Worm (Caenorhabditis elegans) whole organism, mixed stage, embryonic: ENCODE measurements around the gene T20B12.5.

Source experiments
- M03D4.4 ChIP-seq: sonication (generic microtip); optimal IDR thresholded peaks from 2 replicates; lab custom pipeline; 2017; ENCODE audit warnings: mild to moderate bottlenecking, missing genetic modification characterization, missing compliant biosample characterization
- bed-3 ChIP-seq: fragments of 200-800 bp; sonication (Bioruptor generic); optimal IDR thresholded peaks from 3 replicates; lab custom pipeline; 2018; ENCODE audit warnings: mild to moderate bottlenecking, missing genetic modification characterization, moderate library complexity, missing compliant biosample characterization
- blmp-1 ChIP-seq: fragments of 150-350 bp; optimal IDR thresholded peaks from 2 replicates; lab custom pipeline; 2014; ENCODE audit warnings: missing biosample characterization, missing genetic modification characterization
- ceh-39 ChIP-seq: fragments of 150-350 bp; optimal IDR thresholded peaks from 2 replicates; lab custom pipeline; 2014; ENCODE audit warnings: missing biosample characterization, missing genetic modification characterization
- ceh-43 ChIP-seq: fragments of 200-800 bp; sonication (Bioruptor generic); optimal IDR thresholded peaks from 2 replicates; lab custom pipeline; 2018; ENCODE audit warnings: mild to moderate bottlenecking, missing genetic modification characterization, moderate library complexity, missing compliant biosample characterization
- ceh-83 ChIP-seq: fragments of 200-800 bp; sonication (Bioruptor generic); optimal IDR thresholded peaks from 2 replicates; lab custom pipeline; 2018; ENCODE audit warnings: mild to moderate bottlenecking, missing genetic modification characterization, missing compliant biosample characterization
- ces-1 ChIP-seq: fragments of 150-350 bp; optimal IDR thresholded peaks from 2 replicates; lab custom pipeline; 2014; ENCODE audit warnings: missing biosample characterization, missing genetic modification reagents, missing genetic modification characterization
- cnd-1 ChIP-seq: fragments of 200-800 bp; sonication (Bioruptor generic); optimal IDR thresholded peaks from 2 replicates; lab custom pipeline; 2018; ENCODE audit warnings: mild to moderate bottlenecking, missing genetic modification characterization, missing compliant biosample characterization
- drap-1 ChIP-seq: fragments of 200-800 bp; sonication (Bioruptor generic); optimal IDR thresholded peaks from 3 replicates; lab custom pipeline; 2018; ENCODE audit warnings: mild to moderate bottlenecking, missing genetic modification characterization, missing compliant biosample characterization
- elt-1 ChIP-seq: sonication (generic microtip); optimal IDR thresholded peaks from 2 replicates; lab custom pipeline; 2017; ENCODE audit warnings: missing genetic modification characterization, mild to moderate bottlenecking, missing compliant biosample characterization, antibody characterized with exemption, moderate library complexity, borderline replicate concordance; ENCODE audit not compliant: insufficient read depth
- elt-3 ChIP-seq: fragments of 150-350 bp; optimal IDR thresholded peaks from 2 replicates; lab custom pipeline; 2014; ENCODE audit warnings: missing biosample characterization, missing genetic modification characterization
- flh-1 ChIP-seq: fragments of 200-800 bp; sonication (Bioruptor generic); optimal IDR thresholded peaks from 2 replicates; lab custom pipeline; 2018; ENCODE audit warnings: mild to moderate bottlenecking, missing genetic modification characterization, moderate library complexity, missing compliant biosample characterization
- ham-2 ChIP-seq: fragments of 200-800 bp; sonication (Bioruptor generic); optimal IDR thresholded peaks from 2 replicates; lab custom pipeline; 2018; ENCODE audit warnings: mild to moderate bottlenecking, missing genetic modification characterization, missing compliant biosample characterization
- hlh-1 ChIP-seq: fragments of 150-350 bp; optimal IDR thresholded peaks from 2 replicates; lab custom pipeline; 2014; ENCODE audit warnings: missing biosample characterization, missing genetic modification reagents, missing genetic modification characterization
- lin-13 ChIP-seq: fragments of 150-350 bp; optimal IDR thresholded peaks from 2 replicates; lab custom pipeline; 2014; ENCODE audit warnings: missing biosample characterization, missing genetic modification characterization
- lin-32 ChIP-seq: fragments of 200-800 bp; sonication (Bioruptor generic); optimal IDR thresholded peaks from 2 replicates; lab custom pipeline; 2018; ENCODE audit warnings: mild to moderate bottlenecking, missing genetic modification characterization, missing compliant biosample characterization
- lsy-2 ChIP-seq: fragments of 150-350 bp; optimal IDR thresholded peaks from 2 replicates; lab custom pipeline; 2014; ENCODE audit warnings: missing biosample characterization, missing genetic modification characterization
- mab-5 ChIP-seq: fragments of 150-350 bp; optimal IDR thresholded peaks from 2 replicates; lab custom pipeline; 2014; ENCODE audit warnings: missing biosample characterization, missing genetic modification characterization
- mep-1 ChIP-seq: fragments of 150-350 bp; optimal IDR thresholded peaks from 2 replicates; lab custom pipeline; 2017; ENCODE audit warnings: missing biosample characterization, missing genetic modification reagents, missing genetic modification characterization, inconsistent platforms
- mls-2 ChIP-seq: sonication (generic microtip); optimal IDR thresholded peaks from 2 replicates; lab custom pipeline; 2016; ENCODE audit warnings: mild to moderate bottlenecking, missing genetic modification characterization, moderate library complexity, missing compliant biosample characterization
- nhr-12 ChIP-seq: fragments of 150-350 bp; optimal IDR thresholded peaks from 2 replicates; lab custom pipeline; 2014; ENCODE audit warnings: missing biosample characterization, missing genetic modification characterization
- nhr-2 ChIP-seq: fragments of 150-350 bp; optimal IDR thresholded peaks from 2 replicates; lab custom pipeline; 2014; ENCODE audit warnings: missing biosample characterization, missing genetic modification characterization
- nhr-237 ChIP-seq: fragments of 150-350 bp; optimal IDR thresholded peaks from 2 replicates; lab custom pipeline; 2014; ENCODE audit warnings: missing biosample characterization, missing genetic modification characterization
- nhr-28 ChIP-seq: fragments of 150-350 bp; optimal IDR thresholded peaks from 2 replicates; lab custom pipeline; 2014; ENCODE audit warnings: missing biosample characterization, missing genetic modification characterization
- nhr-76 ChIP-seq: sonication (generic microtip); optimal IDR thresholded peaks from 2 replicates; lab custom pipeline; 2017; ENCODE audit warnings: missing biosample characterization, missing genetic modification characterization
- pha-4 ChIP-seq: fragments of 150-350 bp; optimal IDR thresholded peaks from 2 replicates; lab custom pipeline; 2018; ENCODE audit warnings: missing biosample characterization, missing genetic modification reagents, missing genetic modification characterization
- sem-2 ChIP-seq: fragments of 200-800 bp; sonication (Bioruptor generic); optimal IDR thresholded peaks from 2 replicates; lab custom pipeline; 2018; ENCODE audit warnings: mild to moderate bottlenecking, missing genetic modification characterization, missing compliant biosample characterization
- snpc-4 ChIP-seq: fragments of 150-350 bp; optimal IDR thresholded peaks from 2 replicates; lab custom pipeline; 2014; ENCODE audit warnings: missing biosample characterization, missing genetic modification characterization
- sptf-1 ChIP-seq: sonication (generic microtip); optimal IDR thresholded peaks from 2 replicates; lab custom pipeline; 2017; ENCODE audit warnings: mild to moderate bottlenecking, missing genetic modification characterization, moderate library complexity, missing compliant biosample characterization
- tbx-8 ChIP-seq: fragments of 200-800 bp; sonication (Bioruptor generic); optimal IDR thresholded peaks from 2 replicates; lab custom pipeline; 2018; ENCODE audit warnings: mild to moderate bottlenecking, missing genetic modification characterization, moderate library complexity, missing compliant biosample characterization
- unc-120 ChIP-seq: sonication (generic microtip); optimal IDR thresholded peaks from 2 replicates; lab custom pipeline; 2017; ENCODE audit warnings: missing genetic modification characterization, missing compliant biosample characterization; ENCODE audit not compliant: poor library complexity, severe bottlenecking
- unc-39 ChIP-seq: fragments of 150-350 bp; optimal IDR thresholded peaks from 2 replicates; lab custom pipeline; 2014; ENCODE audit warnings: missing biosample characterization, missing genetic modification characterization
- unc-62 ChIP-seq: fragments of 150-350 bp; optimal IDR thresholded peaks from 2 replicates; lab custom pipeline; 2014; ENCODE audit warnings: missing biosample characterization, missing genetic modification reagents, missing genetic modification characterization
- zip-8 ChIP-seq: fragments of 150-350 bp; optimal IDR thresholded peaks from 2 replicates; lab custom pipeline; 2014; ENCODE audit warnings: missing biosample characterization, missing genetic modification characterization
- ztf-11 ChIP-seq: fragments of 150-350 bp; optimal IDR thresholded peaks from 2 replicates; lab custom pipeline; 2014; ENCODE audit warnings: missing biosample characterization, missing genetic modification characterization

T20B12.5 gene

DNA sequence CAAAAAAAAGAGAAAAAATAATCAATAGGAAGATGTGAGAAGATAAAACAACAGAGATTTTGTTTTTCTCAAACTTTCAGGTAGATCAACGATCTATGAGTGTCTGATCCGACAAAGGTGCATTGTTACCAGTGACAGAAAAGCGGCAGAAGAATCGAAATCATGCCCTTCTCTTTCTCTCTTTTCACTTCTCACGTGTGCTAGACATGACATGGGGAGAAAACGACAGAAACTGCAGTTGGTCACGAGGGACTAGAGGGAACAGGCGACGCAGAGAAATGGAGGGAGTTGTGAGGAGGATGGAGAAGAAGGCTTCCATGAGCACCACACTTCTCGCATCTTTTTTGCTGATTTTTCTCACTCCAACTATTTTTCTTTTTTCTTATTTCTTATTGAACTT lies 31.7 kb downstream of the T20B12.5 start, which contains the start of gene F56C9.10:
F56C9.10 (minus strand) TSS at position 97 of the 400 bp plus-strand sequence.
- TF ChIP-seq ceh-83: no peak
- no peak for TF ChIP-seq tbx-8
- TF ChIP-seq ceh-43: no peak
- no peak for TF ChIP-seq drap-1 (GFP tag; lab: Kevin White, UChicago)
- TF ChIP-seq lin-32 (GFP tag; lab: Kevin White, UChicago): no peak
- no peak for TF ChIP-seq flh-1
- TF ChIP-seq ceh-39 (tag; lab: Kevin White, UChicago): no peak
- TF ChIP-seq sem-2: no peak
- no peak for TF ChIP-seq elt-3 (tag; lab: Kevin White, UChicago)
- no peak for TF ChIP-seq pha-4 (tag; lab: Kevin White, UChicago)
- TF ChIP-seq unc-62 (GFP tag; lab: Kevin White, UChicago): peak; percentile 83
- no peak for TF ChIP-seq M03D4.4 (tag; lab: Kevin White, UChicago)
- no peak for TF ChIP-seq lsy-2 (tag; lab: Kevin White, UChicago)
- no peak for TF ChIP-seq snpc-4 (tag; lab: Kevin White, UChicago)
- TF ChIP-seq ham-2 (GFP tag; lab: Kevin White, UChicago): peak; percentile 9
- no peak for TF ChIP-seq nhr-2 (tag; lab: Kevin White, UChicago)
- TF ChIP-seq ces-1 (GFP tag; lab: Kevin White, UChicago): peak; percentile 32
- no peak for TF ChIP-seq nhr-28
- TF ChIP-seq mab-5 (tag; lab: Kevin White, UChicago): no peak
- TF ChIP-seq elt-1: no peak
- peak; percentile 65 for TF ChIP-seq unc-120 (tag; lab: Kevin White, UChicago)
- TF ChIP-seq hlh-1 (tag; lab: Kevin White, UChicago): peak; percentile 77
- no peak for TF ChIP-seq unc-39 (tag; lab: Kevin White, UChicago)
- no peak for TF ChIP-seq nhr-12 (tag; lab: Kevin White, UChicago)
- TF ChIP-seq sptf-1 (tag; lab: Kevin White, UChicago): no peak
- no peak for TF ChIP-seq nhr-76
- TF ChIP-seq nhr-237 (tag; lab: Kevin White, UChicago): peak; percentile 48
- TF ChIP-seq bed-3: no peak
- TF ChIP-seq zip-8 (tag; lab: Kevin White, UChicago): no peak
- TF ChIP-seq lin-13 (tag; lab: Kevin White, UChicago): no peak
- peak; percentile 14 for TF ChIP-seq mep-1 (tag; lab: Kevin White, UChicago)
- TF ChIP-seq mls-2: peak; percentile 6
- TF ChIP-seq cnd-1 (tag; lab: Kevin White, UChicago): peak; percentile 15
- TF ChIP-seq blmp-1: peak; percentile 66
- no peak for TF ChIP-seq ztf-11 (tag; lab: Kevin White, UChicago)
- TF ChIP-seq, all 35 proteins: peak for 10

DNA sequence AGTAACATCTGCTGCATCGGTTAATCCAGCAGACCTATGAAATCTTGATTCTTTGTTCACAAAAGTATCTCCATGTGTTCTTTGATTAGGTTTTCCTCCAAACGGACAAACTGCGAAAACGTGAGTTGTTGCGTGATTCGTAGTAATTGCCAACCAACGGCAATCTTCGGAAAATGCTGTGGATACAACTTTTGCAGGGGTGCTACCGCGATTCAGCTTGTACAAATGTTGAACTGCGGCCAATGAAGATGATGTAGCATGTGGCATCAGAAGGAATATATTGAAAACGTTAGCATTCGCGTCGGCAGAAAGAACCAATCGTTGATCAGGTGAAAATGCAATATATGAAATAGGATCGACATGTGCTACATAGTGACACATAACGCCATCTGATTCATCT lies 35.2 kb downstream of the T20B12.5 start:
- TF ChIP-seq mab-5 (tag; lab: Kevin White, UChicago) (no peak), flh-1 (no peak), ces-1 (GFP tag; lab: Kevin White, UChicago) (no peak), pha-4 (tag; lab: Kevin White, UChicago) (no peak), ham-2 (GFP tag; lab: Kevin White, UChicago) (no peak), ceh-83 (no peak), elt-3 (tag; lab: Kevin White, UChicago) (no peak), sem-2 (no peak), nhr-28 (no peak)

DNA sequence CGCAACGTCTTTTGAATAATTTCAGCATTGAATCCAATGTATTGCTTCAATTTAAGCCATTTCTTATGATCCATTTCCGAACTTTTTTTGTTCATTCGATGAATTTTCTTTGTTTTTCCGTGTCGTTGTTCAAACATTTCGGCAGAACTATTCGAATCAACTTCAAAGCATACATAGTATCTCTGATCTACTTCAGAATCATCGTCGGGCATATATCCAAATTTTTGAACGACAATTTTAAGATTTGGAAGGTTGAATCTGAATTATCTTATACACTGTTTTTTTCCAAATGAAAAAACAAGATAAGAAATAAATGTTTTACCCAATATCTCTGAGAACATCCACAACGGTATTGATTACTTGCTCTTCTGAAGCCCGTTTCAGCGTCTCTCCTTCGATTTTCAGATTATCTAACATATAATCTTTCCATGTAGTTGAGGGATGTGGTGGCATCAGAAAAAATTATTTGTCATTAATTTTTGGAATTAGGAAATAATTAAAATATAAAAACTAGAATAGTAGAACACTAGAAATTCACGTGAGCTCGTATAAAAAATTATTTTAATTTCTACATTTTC lies 37.7 kb downstream of the T20B12.5 start, which contains the start of gene lab-2:
lab-2 (minus strand) TSS at position 453 of the 578 bp plus-strand sequence.
- TF ChIP-seq lin-13 (tag; lab: Kevin White, UChicago) (no peak), unc-62 (GFP tag; lab: Kevin White, UChicago) (no peak), ceh-43 (no peak), nhr-12 (tag; lab: Kevin White, UChicago) (no peak), blmp-1 (no peak), nhr-28 (no peak), lsy-2 (tag; lab: Kevin White, UChicago) (no peak), snpc-4 (tag; lab: Kevin White, UChicago) (no peak), tbx-8 (no peak), mab-5 (tag; lab: Kevin White, UChicago) (no peak), zip-8 (tag; lab: Kevin White, UChicago) (no peak), mls-2 (no peak), drap-1 (GFP tag; lab: Kevin White, UChicago) (no peak), unc-39 (tag; lab: Kevin White, UChicago) (no peak), elt-3 (tag; lab: Kevin White, UChicago) (no peak)
- TF ChIP-seq, all 35 proteins: peak for 0
